Worm (Caenorhabditis elegans) whole organism, early embryonic: ENCODE data around the gene ugt-58.

Experiments
- B0310.2 ChIP-seq: sonication (generic microtip); optimal IDR thresholded peaks from 2 replicates; lab custom pipeline; 2016; ENCODE audit warnings: mild to moderate bottlenecking, missing genetic modification characterization, missing compliant biosample characterization
- F13C5.2 ChIP-seq: sonication (generic microtip); optimal IDR thresholded peaks from 2 replicates; lab custom pipeline; 2017; ENCODE audit warnings: mild to moderate bottlenecking, missing genetic modification characterization, inconsistent platforms, missing compliant biosample characterization
- aly-1 ChIP-seq: sonication (generic microtip); optimal IDR thresholded peaks from 2 replicates; lab custom pipeline; 2016; ENCODE audit warnings: missing genetic modification characterization, missing compliant biosample characterization
- ama-1 ChIP-seq: fragments of 150-350 bp; optimal IDR thresholded peaks from 2 replicates; lab custom pipeline; 2014
- ceh-13 ChIP-seq: fragments of 200-800 bp; sonication (Bioruptor generic); optimal IDR thresholded peaks from 2 replicates; lab custom pipeline; 2018; ENCODE audit warnings: mild to moderate bottlenecking, missing genetic modification characterization, missing compliant biosample characterization
- ceh-36 ChIP-seq: sonication (generic microtip); optimal IDR thresholded peaks from 2 replicates; lab custom pipeline; 2016; ENCODE audit warnings: missing genetic modification characterization, inconsistent platforms, missing compliant biosample characterization
- ets-7 ChIP-seq: sonication (generic microtip); optimal IDR thresholded peaks from 2 replicates; lab custom pipeline; 2016; ENCODE audit warnings: missing genotype, missing genetic modification characterization, missing compliant biosample characterization
- flt-1 ChIP-seq: fragments of 200-800 bp; sonication (Bioruptor generic); IDR thresholded peaks from 2 replicates; pipeline ENCODE4 v1.3.6; 2022; ENCODE audit warnings: missing genetic modification characterization, missing compliant biosample characterization
- hmbx-1 ChIP-seq: sonication (generic microtip); optimal IDR thresholded peaks from 2 replicates; lab custom pipeline; 2016; ENCODE audit warnings: mild to moderate bottlenecking, missing genetic modification characterization, missing compliant biosample characterization
- hmg-4 ChIP-seq: fragments of 200-800 bp; sonication (Bioruptor generic); optimal IDR thresholded peaks from 2 replicates; lab custom pipeline; 2018; ENCODE audit warnings: mild to moderate bottlenecking, missing genetic modification characterization, missing compliant biosample characterization
- hnd-1 ChIP-seq: sonication (generic microtip); optimal IDR thresholded peaks from 2 replicates; lab custom pipeline; 2016; ENCODE audit warnings: missing genetic modification characterization, missing compliant biosample characterization
- pes-1 ChIP-seq: fragments of 200-800 bp; sonication (Bioruptor generic); IDR thresholded peaks from 2 replicates; pipeline ENCODE4 v1.3.6; 2022; ENCODE audit warnings: missing genetic modification reagents, missing genetic modification characterization, missing compliant biosample characterization
- scrt-1 ChIP-seq: fragments of 200-800 bp; sonication (Bioruptor generic); IDR thresholded peaks from 2 replicates; pipeline ENCODE4 v1.3.6; 2022; ENCODE audit warnings: missing genetic modification characterization, missing compliant biosample characterization
- sea-1 ChIP-seq: fragments of 200-800 bp; sonication (Bioruptor generic); conservative IDR thresholded peaks from 2 replicates; pipeline ENCODE4 v1.3.6; 2022; ENCODE audit warnings: missing genetic modification characterization, missing compliant biosample characterization
- tbx-11 ChIP-seq: fragments of 200-800 bp; sonication (Bioruptor generic); IDR thresholded peaks from 2 replicates; pipeline ENCODE4 v1.3.6; 2022; ENCODE audit warnings: missing genetic modification characterization, missing compliant biosample characterization
- tbx-37 ChIP-seq: fragments of 200-800 bp; sonication (Bioruptor generic); conservative IDR thresholded peaks from 2 replicates; pipeline ENCODE4 v1.3.6; 2022; ENCODE audit warnings: missing genetic modification reagents, missing genetic modification characterization, missing compliant biosample characterization
- tra-4 ChIP-seq: sonication (generic microtip); optimal IDR thresholded peaks from 2 replicates; lab custom pipeline; 2017; ENCODE audit warnings: missing genetic modification characterization, missing compliant biosample characterization

ugt-58 gene

ce11 chrII:9607137-9607536 lies 20.6 kb upstream of the ugt-58 start:
- TF ChIP-seq ceh-13 (GFP tag; lab: Kevin White, UChicago): no peak
- TF ChIP-seq sea-1 (GFP tag; lab: Robert Waterston, UW): no peak
- no peak for TF ChIP-seq ama-1 (lab: Kevin White, UChicago)
- TF ChIP-seq pes-1 (GFP tag; lab: Robert Waterston, UW): no peak
- no peak for TF ChIP-seq B0310.2 (tag; lab: Kevin White, UChicago)
- no peak for TF ChIP-seq aly-1 (tag; lab: Kevin White, UChicago)
- no peak for TF ChIP-seq hnd-1 (tag; lab: Kevin White, UChicago)

- TF ChIP-seq ama-1 (lab: Kevin White, UChicago): no peak
- no peak for TF ChIP-seq flt-1 (GFP tag; lab: Robert Waterston, UW)
Observed at ce11 chrII:9606485-9607036, 20.0 kb upstream of the ugt-58 start.

- TF ChIP-seq ceh-13 (GFP tag; lab: Kevin White, UChicago) (no peak), pes-1 (GFP tag; lab: Robert Waterston, UW) (no peak), sea-1 (GFP tag; lab: Robert Waterston, UW) (no peak), F13C5.2 (tag; lab: Kevin White, UChicago) (no peak), B0310.2 (tag; lab: Kevin White, UChicago) (no peak), ets-7 (tag; lab: Kevin White, UChicago) (no peak), flt-1 (GFP tag; lab: Robert Waterston, UW) (no peak), hnd-1 (tag; lab: Kevin White, UChicago) (no peak), ama-1 (lab: Kevin White, UChicago) (no peak), hmbx-1 (tag; lab: Kevin White, UChicago) (no peak), tbx-37 (GFP tag; lab: Robert Waterston, UW) (no peak), hmg-4 (no peak), scrt-1 (GFP tag; lab: Robert Waterston, UW) (no peak), ceh-36 (tag; lab: Kevin White, UChicago) (no peak), aly-1 (tag; lab: Kevin White, UChicago) (no peak)
Observed at ce11 chrII:9605954-9606353, 19.4 kb upstream of the ugt-58 start.

ce11 chrII:9605336-9605735 lies 18.8 kb upstream of the ugt-58 start, which contains the start of gene nhr-19:
Gene nhr-19 (minus strand): TSS chrII:9605526.
- TF ChIP-seq hmg-4 (no peak), scrt-1 (GFP tag; lab: Robert Waterston, UW) (no peak), hnd-1 (tag; lab: Kevin White, UChicago) (no peak), ceh-36 (tag; lab: Kevin White, UChicago) (no peak), flt-1 (GFP tag; lab: Robert Waterston, UW) (no peak), ama-1 (lab: Kevin White, UChicago) (no peak), B0310.2 (tag; lab: Kevin White, UChicago) (no peak), aly-1 (tag; lab: Kevin White, UChicago) (no peak), ceh-13 (GFP tag; lab: Kevin White, UChicago) (no peak), F13C5.2 (tag; lab: Kevin White, UChicago) (no peak), tbx-37 (GFP tag; lab: Robert Waterston, UW) (no peak), sea-1 (GFP tag; lab: Robert Waterston, UW) (no peak), tbx-11 (GFP tag; lab: Robert Waterston, UW) (no peak), hmbx-1 (tag; lab: Kevin White, UChicago) (no peak)

ce11 chrII:9604685-9605084 lies 18.1 kb upstream of the ugt-58 start:
- no peak for TF ChIP-seq tra-4 (tag; lab: Kevin White, UChicago)
- no peak for TF ChIP-seq flt-1 (GFP tag; lab: Robert Waterston, UW)
- no peak for TF ChIP-seq sea-1 (GFP tag; lab: Robert Waterston, UW)
- TF ChIP-seq ceh-13 (GFP tag; lab: Kevin White, UChicago): no peak
- no peak for TF ChIP-seq pes-1 (GFP tag; lab: Robert Waterston, UW)
- TF ChIP-seq B0310.2 (tag; lab: Kevin White, UChicago): no peak
- no peak for TF ChIP-seq scrt-1 (GFP tag; lab: Robert Waterston, UW)

ce11 chrII:9604063-9604462 lies 17.5 kb upstream of the ugt-58 start:
- no peak for TF ChIP-seq flt-1 (GFP tag; lab: Robert Waterston, UW)
- no peak for TF ChIP-seq hmbx-1 (tag; lab: Kevin White, UChicago)
- no peak for TF ChIP-seq B0310.2 (tag; lab: Kevin White, UChicago)
- TF ChIP-seq pes-1 (GFP tag; lab: Robert Waterston, UW): no peak
- no peak for TF ChIP-seq aly-1 (tag; lab: Kevin White, UChicago)
- no peak for TF ChIP-seq ceh-13 (GFP tag; lab: Kevin White, UChicago)
- TF ChIP-seq F13C5.2 (tag; lab: Kevin White, UChicago): no peak
- TF ChIP-seq sea-1 (GFP tag; lab: Robert Waterston, UW): no peak
- no peak for TF ChIP-seq ama-1 (lab: Kevin White, UChicago)
- no peak for TF ChIP-seq ceh-36 (tag; lab: Kevin White, UChicago)
- TF ChIP-seq scrt-1 (GFP tag; lab: Robert Waterston, UW): no peak
- no peak for TF ChIP-seq tbx-37 (GFP tag; lab: Robert Waterston, UW)
- no peak for TF ChIP-seq ets-7 (tag; lab: Kevin White, UChicago)
- no peak for TF ChIP-seq tbx-11 (GFP tag; lab: Robert Waterston, UW)

ce11 chrII:9603419-9603818 lies 16.8 kb upstream of the ugt-58 start:
- TF ChIP-seq hmg-4 (no peak), ama-1 (lab: Kevin White, UChicago) (no peak), hnd-1 (tag; lab: Kevin White, UChicago) (no peak), hmbx-1 (tag; lab: Kevin White, UChicago) (no peak), tra-4 (tag; lab: Kevin White, UChicago) (no peak), B0310.2 (tag; lab: Kevin White, UChicago) (no peak), scrt-1 (GFP tag; lab: Robert Waterston, UW) (no peak), tbx-37 (GFP tag; lab: Robert Waterston, UW) (no peak), tbx-11 (GFP tag; lab: Robert Waterston, UW) (no peak), ceh-36 (tag; lab: Kevin White, UChicago) (no peak)
